Fruit fly (Drosophila melanogaster) whole organism, prepupa: Measurements from ENCODE around the gene CG11693.

Experiments
- Blimp-1 ChIP-seq: fragments of 200-800 bp; sonication (Bioruptor generic); optimal IDR thresholded peaks from 3 replicates; lab custom pipeline; 2017; ENCODE audit warnings: missing biosample characterization, missing genetic modification characterization, mild to moderate bottlenecking, moderate library complexity, missing genetic modification reagents
- CG10631 ChIP-seq: fragments of 200-800 bp; sonication (Bioruptor generic); optimal IDR thresholded peaks from 2 replicates; lab custom pipeline; 2016; ENCODE audit warnings: missing biosample characterization, missing genetic modification characterization
- CG11294 ChIP-seq: fragments of 200-800 bp; sonication (Bioruptor generic); IDR thresholded peaks from 2 replicates; pipeline ENCODE4 v1.3.6; 2022; ENCODE audit warnings: missing biosample characterization, missing genetic modification characterization
- CG15336 ChIP-seq: fragments of 200-800 bp; sonication (Bioruptor generic); IDR thresholded peaks from 2 replicates; pipeline ENCODE4 v1.3.6; 2022; ENCODE audit warnings: missing biosample characterization, missing genetic modification characterization
- CG1621 ChIP-seq: fragments of 200-800 bp; sonication (Bioruptor generic); optimal IDR thresholded peaks from 3 replicates; lab custom pipeline; 2018; ENCODE audit warnings: missing biosample characterization, mild to moderate bottlenecking, missing genetic modification characterization
- CG16779 ChIP-seq: fragments of 200-800 bp; sonication (Bioruptor generic); optimal IDR thresholded peaks from 3 replicates; lab custom pipeline; 2017; ENCODE audit warnings: missing biosample characterization, mild to moderate bottlenecking, missing genetic modification characterization
- CG3032 ChIP-seq: fragments of 200-800 bp; optimal IDR thresholded peaks from 2 replicates; lab custom pipeline; 2019; ENCODE audit warnings: missing biosample characterization, mild to moderate bottlenecking, missing genetic modification characterization, moderate library complexity
- CG32006 ChIP-seq: fragments of 200-800 bp; sonication (Bioruptor generic); optimal IDR thresholded peaks from 3 replicates; lab custom pipeline; 2017; ENCODE audit warnings: missing biosample characterization, mild to moderate bottlenecking, missing genetic modification characterization
- CG34406 ChIP-seq: fragments of 200-800 bp; sonication (Bioruptor generic); optimal IDR thresholded peaks from 3 replicates; lab custom pipeline; 2016; ENCODE audit warnings: missing biosample characterization, missing genetic modification characterization
- CG3919 ChIP-seq: fragments of 200-800 bp; sonication (Bioruptor generic); optimal IDR thresholded peaks from 3 replicates; lab custom pipeline; 2016; ENCODE audit warnings: missing biosample characterization, missing genetic modification characterization
- CG4318 ChIP-seq: fragments of 200-800 bp; sonication (Bioruptor generic); optimal IDR thresholded peaks from 3 replicates; lab custom pipeline; 2017; ENCODE audit warnings: missing biosample characterization, mild to moderate bottlenecking, missing genetic modification characterization
- CG6163 ChIP-seq: fragments of 200-800 bp; sonication (Bioruptor generic); IDR thresholded peaks from 3 replicates; pipeline ENCODE4 v1.3.6; 2022; ENCODE audit warnings: missing biosample characterization, missing genetic modification characterization
- CG6276 ChIP-seq: fragments of 200-800 bp; sonication (Bioruptor generic); optimal IDR thresholded peaks from 2 replicates; lab custom pipeline; 2017; ENCODE audit warnings: missing biosample characterization, mild to moderate bottlenecking, missing genetic modification characterization
- CG6792 ChIP-seq: fragments of 200-800 bp; sonication (Bioruptor generic); optimal IDR thresholded peaks from 3 replicates; lab custom pipeline; 2016; ENCODE audit warnings: missing biosample characterization, missing genetic modification characterization
- CG6808 ChIP-seq: fragments of 200-800 bp; sonication (Bioruptor generic); optimal IDR thresholded peaks from 3 replicates; lab custom pipeline; 2017; ENCODE audit warnings: missing biosample characterization, missing genetic modification characterization, mild to moderate bottlenecking, moderate library complexity, missing genetic modification reagents
- CG6854 ChIP-seq: fragments of 200-800 bp; sonication (Bioruptor generic); optimal IDR thresholded peaks from 2 replicates; lab custom pipeline; 2017; ENCODE audit warnings: missing biosample characterization, mild to moderate bottlenecking, missing genetic modification characterization
- CG7368 ChIP-seq: fragments of 200-800 bp; sonication (Bioruptor generic); optimal IDR thresholded peaks from 3 replicates; lab custom pipeline; 2016; ENCODE audit warnings: missing biosample characterization, missing genetic modification characterization
- CG8119 ChIP-seq: fragments of 200-800 bp; sonication (Bioruptor generic); IDR thresholded peaks from 3 replicates; pipeline ENCODE4 v1.3.6; 2022; ENCODE audit warnings: missing biosample characterization, missing genetic modification characterization
- CG8319 ChIP-seq: fragments of 200-800 bp; sonication (Bioruptor generic); optimal IDR thresholded peaks from 3 replicates; lab custom pipeline; 2016; ENCODE audit warnings: missing biosample characterization, missing genetic modification characterization
- CG8632 ChIP-seq: fragments of 200-800 bp; sonication (Bioruptor generic); optimal IDR thresholded peaks from 3 replicates; lab custom pipeline; 2016; ENCODE audit warnings: missing biosample characterization, missing genetic modification characterization
- CG9139 ChIP-seq: fragments of 200-800 bp; sonication (Bioruptor generic); optimal IDR thresholded peaks from 3 replicates; lab custom pipeline; 2017; ENCODE audit warnings: missing biosample characterization, mild to moderate bottlenecking, missing genetic modification characterization
- Eip75B ChIP-seq: fragments of 200-800 bp; sonication (Bioruptor generic); optimal IDR thresholded peaks from 3 replicates; lab custom pipeline; 2016; ENCODE audit warnings: missing biosample characterization, missing genetic modification characterization
- Eip78C ChIP-seq: fragments of 200-800 bp; sonication (Bioruptor generic); peaks from one replicate; lab custom pipeline; 2016; ENCODE audit warnings: missing biosample characterization, missing genetic modification characterization
- Eip93F ChIP-seq: fragments of 200-800 bp; sonication (Bioruptor generic); optimal IDR thresholded peaks from 2 replicates; lab custom pipeline; 2016; ENCODE audit warnings: missing biosample characterization, mild to moderate bottlenecking, missing genetic modification characterization
- Ets21C ChIP-seq: fragments of 200-800 bp; sonication (Bioruptor generic); optimal IDR thresholded peaks from 3 replicates; lab custom pipeline; 2016; ENCODE audit warnings: missing biosample characterization, missing genetic modification characterization
- Ets96B ChIP-seq: fragments of 200-800 bp; optimal IDR thresholded peaks from 2 replicates; lab custom pipeline; 2019; ENCODE audit warnings: missing biosample characterization, mild to moderate bottlenecking, missing genetic modification characterization, moderate library complexity
- Gug ChIP-seq: fragments of 200-800 bp; sonication (Bioruptor generic); IDR thresholded peaks from 2 replicates; pipeline ENCODE4 v1.3.6; 2022; ENCODE audit warnings: missing biosample characterization, missing genetic modification characterization
- Hr38 ChIP-seq: sonication (Bioruptor generic); optimal IDR thresholded peaks from 2 replicates; lab custom pipeline; 2016; ENCODE audit warnings: missing biosample characterization, missing genetic modification characterization
- Hr39 ChIP-seq: fragments of 200-800 bp; sonication (Bioruptor generic); optimal IDR thresholded peaks from 2 replicates; lab custom pipeline; 2016; ENCODE audit warnings: missing biosample characterization, missing genetic modification characterization
- Hr4 ChIP-seq: fragments of 200-800 bp; sonication (Bioruptor generic); optimal IDR thresholded peaks from 3 replicates; lab custom pipeline; 2016; ENCODE audit warnings: missing biosample characterization, missing genetic modification characterization
- Lpt ChIP-seq: fragments of 200-800 bp; sonication (Bioruptor generic); optimal IDR thresholded peaks from 3 replicates; lab custom pipeline; 2016; ENCODE audit warnings: missing biosample characterization, missing genetic modification characterization
- Met ChIP-seq: fragments of 200-800 bp; sonication (Bioruptor generic); optimal IDR thresholded peaks from 3 replicates; lab custom pipeline; 2016; ENCODE audit warnings: missing biosample characterization, missing genetic modification characterization
- Smox ChIP-seq: fragments of 200-800 bp; sonication (Bioruptor generic); optimal IDR thresholded peaks from 3 replicates; lab custom pipeline; 2016; ENCODE audit warnings: missing biosample characterization, missing genetic modification characterization
- Sox102F ChIP-seq: fragments of 200-800 bp; sonication (Bioruptor generic); optimal IDR thresholded peaks from 2 replicates; lab custom pipeline; 2016; ENCODE audit warnings: missing biosample characterization, mild to moderate bottlenecking, missing genetic modification characterization
- achi ChIP-seq: fragments of 200-800 bp; sonication (Bioruptor generic); optimal IDR thresholded peaks from 3 replicates; lab custom pipeline; 2016; ENCODE audit warnings: missing biosample characterization, missing genetic modification characterization
- acj6 ChIP-seq: fragments of 200-800 bp; sonication (Bioruptor generic); optimal IDR thresholded peaks from 3 replicates; lab custom pipeline; 2016; ENCODE audit warnings: missing biosample characterization, missing genetic modification characterization
- cyc ChIP-seq: fragments of 200-800 bp; sonication (Bioruptor generic); optimal IDR thresholded peaks from 3 replicates; lab custom pipeline; 2016; ENCODE audit warnings: missing biosample characterization, missing genetic modification characterization
- dac ChIP-seq: fragments of 200-800 bp; sonication (Bioruptor generic); optimal IDR thresholded peaks from 2 replicates; lab custom pipeline; 2017; ENCODE audit warnings: missing biosample characterization, mild to moderate bottlenecking, missing genetic modification characterization
- dsx ChIP-seq: fragments of 200-800 bp; optimal IDR thresholded peaks from 3 replicates; lab custom pipeline; 2019; ENCODE audit warnings: missing biosample characterization, mild to moderate bottlenecking, missing genetic modification characterization, moderate library complexity; ENCODE audit not compliant: poor library complexity, severe bottlenecking
- eg ChIP-seq: fragments of 200-800 bp; sonication (Bioruptor generic); IDR thresholded peaks from 3 replicates; pipeline ENCODE4 v1.3.6; 2022; ENCODE audit warnings: missing biosample characterization, missing genetic modification characterization
- esn ChIP-seq: fragments of 200-800 bp; sonication (Bioruptor generic); optimal IDR thresholded peaks from 2 replicates; lab custom pipeline; 2016; ENCODE audit warnings: missing biosample characterization, mild to moderate bottlenecking, missing genetic modification characterization, moderate library complexity
- fd59A ChIP-seq: fragments of 200-800 bp; sonication (Bioruptor generic); optimal IDR thresholded peaks from 2 replicates; lab custom pipeline; 2017; ENCODE audit warnings: missing biosample characterization, mild to moderate bottlenecking, missing genetic modification characterization, missing genetic modification reagents
- fd85E ChIP-seq: fragments of 200-800 bp; sonication (Bioruptor generic); optimal IDR thresholded peaks from 3 replicates; lab custom pipeline; 2016; ENCODE audit warnings: missing biosample characterization, missing genetic modification characterization
- fkh ChIP-seq: fragments of 200-800 bp; sonication (Bioruptor generic); optimal IDR thresholded peaks from 3 replicates; lab custom pipeline; 2017; ENCODE audit warnings: missing biosample characterization, mild to moderate bottlenecking, missing genetic modification characterization, moderate library complexity
- lz ChIP-seq: fragments of 200-800 bp; sonication (Bioruptor generic); optimal IDR thresholded peaks from 3 replicates; lab custom pipeline; 2016; ENCODE audit warnings: missing biosample characterization, missing genetic modification characterization
- net ChIP-seq: fragments of 200-800 bp; sonication (Bioruptor generic); optimal IDR thresholded peaks from 3 replicates; lab custom pipeline; 2016; ENCODE audit warnings: missing biosample characterization, missing genetic modification characterization
- salr ChIP-seq, 2 experiments: fragments of 200-800 bp; sonication (Bioruptor generic); optimal IDR thresholded peaks; 3 replicates each; lab custom pipeline; 2016 to 2018; ENCODE audit warnings: missing biosample characterization in 2 of 2, missing genetic modification characterization in 2 of 2, mild to moderate bottlenecking in 1 of 2
- spab ChIP-seq: fragments of 200-800 bp; sonication (Bioruptor generic); optimal IDR thresholded peaks from 2 replicates; lab custom pipeline; 2017; ENCODE audit warnings: missing biosample characterization, mild to moderate bottlenecking, missing genetic modification characterization, missing genetic modification reagents
- ss ChIP-seq, 2 experiments: fragments of 200-800 bp; sonication (Bioruptor generic); optimal IDR thresholded peaks; 2 replicates in 1 of 2; 3 replicates in 1 of 2; lab custom pipeline; 2017 to 2018; ENCODE audit warnings: mild to moderate bottlenecking in 2 of 2, missing biosample characterization in 2 of 2, missing genetic modification characterization in 2 of 2, moderate library complexity in 1 of 2
- svp ChIP-seq: fragments of 200-800 bp; sonication (Bioruptor generic); peaks from one replicate; lab custom pipeline; 2016; ENCODE audit warnings: missing biosample characterization, missing genetic modification characterization
- topi ChIP-seq: fragments of 200-800 bp; sonication (Bioruptor generic); optimal IDR thresholded peaks from 3 replicates; lab custom pipeline; 2016; ENCODE audit warnings: missing biosample characterization, missing genetic modification characterization
- vri ChIP-seq: fragments of 200-800 bp; sonication (Bioruptor generic); optimal IDR thresholded peaks from 3 replicates; lab custom pipeline; 2016; ENCODE audit warnings: missing biosample characterization, mild to moderate bottlenecking, missing genetic modification characterization

Gene CG11693

DNA sequence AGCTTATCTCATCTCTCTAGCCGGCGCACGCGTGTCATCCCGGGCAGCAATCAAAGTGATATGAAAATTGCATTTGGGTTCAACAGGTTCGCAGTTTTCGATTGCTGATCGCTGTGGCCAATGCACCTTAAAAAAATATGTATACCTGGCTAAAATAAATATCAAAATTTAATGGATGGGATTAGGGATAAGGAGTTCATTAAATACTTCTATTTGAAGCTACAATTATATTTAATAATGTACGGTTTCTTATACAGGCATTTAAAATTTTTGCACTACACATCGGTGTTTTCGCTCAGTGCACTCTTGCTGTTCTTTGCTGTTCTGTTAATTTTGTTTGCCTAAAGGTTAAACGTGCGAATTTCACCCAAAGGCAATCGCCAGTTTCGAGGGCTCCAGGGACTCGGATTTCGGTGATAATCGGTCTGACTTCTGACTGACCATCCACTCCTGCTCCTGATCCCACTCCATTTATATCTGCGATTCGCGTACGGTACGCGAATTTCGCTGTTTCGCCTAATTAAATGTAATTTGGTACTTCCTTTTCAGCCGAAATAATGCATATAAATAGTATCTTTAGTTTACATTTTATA, 37.9 kb downstream of the CG11693 start:
- TF ChIP-seq fd59A (GFP tag; lab: Kevin White, UChicago) (no peak), dac (no peak), CG9139 (GFP tag; lab: Kevin White, UChicago) (no peak), CG10631 (GFP tag; lab: Kevin White, UChicago) (no peak), Hr38 (GFP tag; lab: Kevin White, UChicago) (no peak), fkh (GFP tag; lab: Kevin White, UChicago) (no peak), vri (GFP tag; lab: Kevin White, UChicago) (no peak), Hr39 (GFP tag; lab: Kevin White, UChicago) (peak; percentile 69), CG8319 (GFP tag; lab: Kevin White, UChicago) (no peak), CG6808 (GFP tag; lab: Kevin White, UChicago) (no peak), topi (GFP tag; lab: Kevin White, UChicago) (peak; percentile 70), svp (GFP tag; lab: Kevin White, UChicago) (peak; percentile 100), CG16779 (tag; lab: Kevin White, UChicago) (no peak), CG1621 (tag; lab: Kevin White, UChicago) (no peak), CG7368 (GFP tag; lab: Kevin White, UChicago) (no peak), salr (GFP tag; optimal IDR thresholded peaks at IDR 0.05; lab: Kevin White, UChicago) (no peak), Ets21C (GFP tag; lab: Kevin White, UChicago) (peak; percentile 62), Hr4 (no peak), Eip93F (GFP tag; lab: Kevin White, UChicago) (no peak), achi (GFP tag; lab: Kevin White, UChicago) (no peak), Eip78C (GFP tag; lab: Kevin White, UChicago) (no peak), fd85E (GFP tag; lab: Kevin White, UChicago) (no peak), Gug (GFP tag; lab: Robert Waterston, UW) (no peak), net (GFP tag; lab: Kevin White, UChicago) (no peak), dsx (GFP tag; lab: Kevin White, UChicago) (no peak), CG3032 (tag; lab: Kevin White, UChicago) (no peak), Sox102F (GFP tag; lab: Kevin White, UChicago) (peak; percentile 75), CG11294 (GFP tag; lab: Robert Waterston, UW) (no peak), cyc (GFP tag; lab: Kevin White, UChicago) (peak; percentile 74), Blimp-1 (GFP tag; lab: Kevin White, UChicago) (no peak), CG6276 (GFP tag; lab: Kevin White, UChicago) (no peak), eg (GFP tag; lab: Robert Waterston, UW) (no peak), lz (GFP tag; lab: Kevin White, UChicago) (peak; percentile 65), CG15336 (GFP tag; lab: Robert Waterston, UW) (no peak), CG4318 (GFP tag; lab: Kevin White, UChicago) (no peak), spab (GFP tag; lab: Kevin White, UChicago) (no peak), CG8119 (GFP tag; lab: Robert Waterston, UW) (no peak), CG34406 (GFP tag; lab: Kevin White, UChicago) (peak; percentile 42), Ets96B (no peak), ss (GFP tag; optimal IDR thresholded peaks at IDR 0.05; lab: Kevin White, UChicago) (no peak), CG32006 (GFP tag; lab: Kevin White, UChicago) (no peak), Met (GFP tag; lab: Kevin White, UChicago) (peak; percentile 68), Lpt (no peak), CG6854 (GFP tag; lab: Kevin White, UChicago) (no peak), esn (GFP tag; lab: Kevin White, UChicago) (peak; percentile 72), acj6 (GFP tag; lab: Kevin White, UChicago) (no peak), CG6163 (GFP tag; lab: Robert Waterston, UW) (no peak), Smox (peak; percentile 73), Eip75B (GFP tag; lab: Kevin White, UChicago) (no peak), CG8632 (GFP tag; lab: Kevin White, UChicago) (no peak), CG6792 (GFP tag; lab: Kevin White, UChicago) (peak; percentile 31), CG3919 (GFP tag; lab: Kevin White, UChicago) (no peak)
